Worm (Caenorhabditis elegans): ENCODE results near the gene spn-4.

ce11 chrV:6783044-6783625, 1.6 kb downstream of the spn-4 start:
- no peak for TF ChIP-seq tbx-2 (tag; optimal IDR thresholded peaks at IDR 0.05)
- no peak for TF ChIP-seq ets-4 (tag; optimal IDR thresholded peaks at IDR 0.05)
- TF ChIP-seq ref-2 (tag; optimal IDR thresholded peaks at IDR 0.05) = no peak
- TF ChIP-seq nhr-11 (tag; optimal IDR thresholded peaks at IDR 0.05) = no peak
- no peak for TF ChIP-seq sox-2 (GFP tag; IDR thresholded peaks at IDR 0.05)
- no peak for TF ChIP-seq ceh-18 (tag; optimal IDR thresholded peaks at IDR 0.05)
- TF ChIP-seq elt-2 (tag; optimal IDR thresholded peaks at IDR 0.05) = no peak
- TF ChIP-seq pqm-1 (tag; optimal IDR thresholded peaks at IDR 0.05) = no peak
- no peak for TF ChIP-seq ceh-6 (GFP tag; optimal IDR thresholded peaks at IDR 0.05)
- TF ChIP-seq ceh-2 (tag; optimal IDR thresholded peaks at IDR 0.05) = no peak
